Worm (Caenorhabditis elegans) whole organism, L4 larva: ENCODE results near the gene ima-1.
"Not testable (repeated sequence)": the region's sequence is repeated elsewhere in the genome, so short reads cannot be mapped to it uniquely, and the experiment has no call there.

Source experiments
- T20F7.1 ChIP-seq: fragments of 200-800 bp; sonication (Bioruptor generic); optimal IDR thresholded peaks from 2 replicates; lab custom pipeline; 2018; ENCODE audit warnings: mild to moderate bottlenecking, missing genetic modification characterization, missing compliant biosample characterization
- ceh-32 ChIP-seq: sonication (generic microtip); optimal IDR thresholded peaks from 2 replicates; lab custom pipeline; 2016; ENCODE audit warnings: mild to moderate bottlenecking, missing genetic modification characterization, missing compliant biosample characterization; ENCODE audit not compliant: poor library complexity
- dpl-1 ChIP-seq: fragments of 150-350 bp; optimal IDR thresholded peaks from 2 replicates; lab custom pipeline; 2014; ENCODE audit warnings: missing biosample characterization, missing genetic modification reagents, missing genetic modification characterization
- nhr-11 ChIP-seq: fragments of 150-350 bp; optimal IDR thresholded peaks from 2 replicates; lab custom pipeline; 2014; ENCODE audit warnings: missing biosample characterization, missing genetic modification characterization
- nhr-41 ChIP-seq: fragments of 200-800 bp; sonication (Bioruptor generic); IDR thresholded peaks from 2 replicates; pipeline ENCODE4 v1.3.6; 2022; ENCODE audit warnings: missing genetic modification reagents, missing genetic modification characterization, missing compliant biosample characterization
- pha-4 ChIP-seq, 2 experiments: fragments of 150-350 bp in 1 of 2; fragments of 200-800 bp in 1 of 2; sonication (Bioruptor generic) in 1 of 2; IDR thresholded peaks in 1 of 2; optimal IDR thresholded peaks in 1 of 2; 2 replicates each; pipeline versions ENCODE4 v1.3.6 to Lab custom; 2014 to 2022; ENCODE audit warnings: missing genetic modification characterization in 2 of 2, missing genetic modification reagents in 2 of 2, missing biosample characterization in 1 of 2, missing compliant biosample characterization in 1 of 2
- rbr-2 ChIP-seq: sonication (generic microtip); optimal IDR thresholded peaks from 2 replicates; lab custom pipeline; 2016; ENCODE audit warnings: missing genotype, missing genetic modification characterization, missing compliant biosample characterization

The ima-1 gene

ce11 chrV:11286114-11286513 lies 46.6 kb downstream of the ima-1 start, which contains the start of gene C03E10.3:
Gene C03E10.3 (plus strand): TSS chrV:11286414.
- TF ChIP-seq T20F7.1 (GFP tag; lab: Kevin White, UChicago); ceh-32; pha-4 (GFP tag; IDR thresholded peaks at IDR 0.05; lab: Robert Waterston, UW); pha-4 (tag; optimal IDR thresholded peaks at IDR 0.05; lab: Kevin White, UChicago): not testable (repeated sequence)

ce11 chrV:11290888-11291287 lies 51.4 kb downstream of the ima-1 start, which contains the start of gene C03E10.1:
Gene C03E10.1 (plus strand): TSS chrV:11291188.
- TF ChIP-seq nhr-11 (tag; lab: Kevin White, UChicago) (no peak), nhr-41 (GFP tag; lab: Robert Waterston, UW) (no peak), rbr-2 (tag; lab: Kevin White, UChicago) (no peak), dpl-1 (GFP tag; lab: Kevin White, UChicago) (no peak)
- TF ChIP-seq, all 104 proteins: peak for 0
